Fruit fly (Drosophila melanogaster): ENCODE measurements around the gene Npc2g.

Npc2g gene

DNA sequence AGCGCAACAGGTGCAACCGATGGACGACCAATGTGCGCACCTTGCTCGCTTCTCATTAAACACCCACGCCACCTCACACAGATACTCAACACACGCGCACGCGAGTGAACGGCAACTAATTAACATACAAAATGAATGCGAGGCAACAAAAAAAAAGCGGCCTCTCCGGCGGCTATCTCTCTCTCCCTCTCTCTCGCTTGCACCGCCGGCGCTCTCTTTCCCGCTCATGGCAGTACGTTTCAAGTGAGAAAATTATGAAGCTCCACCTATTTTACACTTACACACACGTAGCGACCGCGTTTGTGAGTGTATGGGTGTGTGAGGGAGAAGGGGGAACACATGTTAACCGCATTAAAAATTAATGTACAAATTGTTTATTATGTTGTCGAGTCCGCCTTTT is 19.1 kb upstream of the Npc2g start:
- no peak for TF ChIP-seq CG17801 (GFP tag; optimal IDR thresholded peaks at IDR 0.05; ENCODE audit: partially characterized antibody)

DNA sequence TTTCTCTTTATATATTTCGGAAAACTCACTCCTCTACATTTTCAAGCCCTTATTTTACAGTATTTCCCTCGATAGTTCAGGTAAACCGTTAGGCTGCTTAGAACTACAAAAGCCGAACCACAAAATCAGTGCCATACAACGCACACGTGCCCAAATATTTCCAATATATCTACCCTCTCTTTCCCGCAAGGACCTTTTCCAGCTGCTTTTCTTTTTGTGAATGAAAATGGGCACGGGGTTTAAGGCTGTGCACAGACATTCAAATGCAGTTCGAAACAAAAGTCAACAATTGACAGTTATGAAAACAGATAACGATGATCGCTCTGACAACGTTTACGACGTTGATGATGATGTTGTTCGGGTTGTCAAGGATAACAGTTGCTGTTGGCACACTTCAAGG is 17.2 kb upstream of the Npc2g start:
- TF ChIP-seq CG17801 (GFP tag; optimal IDR thresholded peaks at IDR 0.05; ENCODE audit: partially characterized antibody) = no peak

DNA sequence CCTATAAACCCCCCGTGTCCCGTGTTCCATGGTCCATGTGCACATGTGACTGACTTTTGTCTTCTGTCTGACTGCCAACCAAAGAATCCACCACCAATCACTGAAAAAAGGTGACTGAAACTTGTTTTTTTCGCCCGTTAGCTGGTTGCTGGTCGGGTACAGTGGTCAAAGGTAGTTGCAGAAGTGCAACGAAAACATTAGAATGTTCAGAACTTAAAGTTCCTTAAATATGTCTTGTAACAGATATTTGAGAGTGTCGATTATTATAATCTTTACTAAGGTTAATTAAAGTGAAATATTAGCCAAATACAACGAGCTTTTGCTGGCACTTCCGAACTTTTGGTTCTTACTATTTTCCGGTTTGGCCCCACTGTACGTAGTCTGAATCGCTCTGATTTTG is 16.1 kb upstream of the Npc2g start:
- TF ChIP-seq CG17801 (GFP tag; optimal IDR thresholded peaks at IDR 0.05; ENCODE audit: partially characterized antibody) = no peak

DNA sequence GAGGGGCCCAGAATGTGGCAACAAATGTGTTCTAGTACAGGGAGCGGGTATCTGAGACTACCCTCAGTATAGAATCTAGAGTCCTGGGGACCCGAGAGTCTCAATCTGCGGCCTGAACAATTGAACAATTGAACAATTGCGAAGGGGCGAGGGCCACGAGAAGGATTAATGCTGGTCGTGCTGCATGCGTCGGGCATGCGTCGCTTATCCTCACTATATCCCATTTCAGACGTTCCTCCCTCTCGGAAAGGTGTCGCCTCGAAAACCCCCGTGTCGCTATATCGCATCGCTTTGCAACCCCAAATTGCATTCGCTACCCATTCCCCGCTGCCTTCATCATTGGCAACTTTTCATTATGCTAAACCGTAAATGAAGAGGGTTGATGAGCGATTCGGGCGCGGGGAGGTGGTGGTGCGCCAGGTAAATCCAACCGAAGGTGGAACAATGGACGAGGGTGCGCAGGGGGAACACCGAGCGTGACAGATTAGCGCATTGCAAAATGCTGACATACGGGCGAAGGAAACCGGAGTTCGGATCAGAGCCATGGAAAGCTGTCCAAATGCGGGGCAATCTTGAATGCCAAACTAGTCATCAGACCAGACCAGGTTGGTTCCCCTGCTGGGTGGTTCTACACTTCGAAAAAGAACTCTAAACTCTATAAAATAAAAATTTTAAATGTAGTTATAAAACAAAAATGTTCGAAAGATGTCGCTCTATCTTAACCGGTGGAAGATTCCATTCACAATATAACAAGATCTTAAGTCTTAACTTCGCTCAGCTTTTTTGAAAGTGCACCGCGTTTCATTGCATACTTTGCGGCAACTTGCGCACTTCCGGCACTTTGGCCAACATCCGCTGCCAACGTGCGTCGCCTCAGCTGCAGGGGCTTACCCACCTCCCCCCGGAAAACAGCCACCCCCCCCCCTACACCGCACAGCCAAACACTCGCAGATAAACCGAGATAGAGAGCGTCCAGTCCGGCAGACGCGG is 14.0 kb upstream of the Npc2g start:
- no peak for TF ChIP-seq CG17801 (GFP tag; optimal IDR thresholded peaks at IDR 0.05; ENCODE audit: partially characterized antibody)

DNA sequence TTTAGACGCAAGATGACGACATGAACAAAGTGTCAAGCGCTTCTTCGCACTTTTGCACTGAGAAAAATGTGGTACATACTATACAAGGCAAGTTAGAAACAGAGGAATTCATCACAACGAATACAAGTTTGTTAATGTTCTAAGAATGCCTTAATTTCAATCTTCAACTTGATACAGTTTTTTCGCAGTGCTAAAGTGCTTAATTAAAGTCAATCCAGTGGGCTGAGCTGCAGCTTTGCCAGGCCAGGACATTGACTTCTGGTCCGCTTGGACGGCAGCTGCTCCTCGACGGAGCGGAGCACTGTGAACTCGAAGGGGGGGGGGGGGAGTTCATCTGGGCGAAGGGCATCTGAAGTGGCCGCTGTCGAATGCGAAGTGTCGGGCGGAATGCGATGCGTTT is 11.1 kb upstream of the Npc2g start:
- no peak for TF ChIP-seq CG17801 (GFP tag; optimal IDR thresholded peaks at IDR 0.05; ENCODE audit: partially characterized antibody)

DNA sequence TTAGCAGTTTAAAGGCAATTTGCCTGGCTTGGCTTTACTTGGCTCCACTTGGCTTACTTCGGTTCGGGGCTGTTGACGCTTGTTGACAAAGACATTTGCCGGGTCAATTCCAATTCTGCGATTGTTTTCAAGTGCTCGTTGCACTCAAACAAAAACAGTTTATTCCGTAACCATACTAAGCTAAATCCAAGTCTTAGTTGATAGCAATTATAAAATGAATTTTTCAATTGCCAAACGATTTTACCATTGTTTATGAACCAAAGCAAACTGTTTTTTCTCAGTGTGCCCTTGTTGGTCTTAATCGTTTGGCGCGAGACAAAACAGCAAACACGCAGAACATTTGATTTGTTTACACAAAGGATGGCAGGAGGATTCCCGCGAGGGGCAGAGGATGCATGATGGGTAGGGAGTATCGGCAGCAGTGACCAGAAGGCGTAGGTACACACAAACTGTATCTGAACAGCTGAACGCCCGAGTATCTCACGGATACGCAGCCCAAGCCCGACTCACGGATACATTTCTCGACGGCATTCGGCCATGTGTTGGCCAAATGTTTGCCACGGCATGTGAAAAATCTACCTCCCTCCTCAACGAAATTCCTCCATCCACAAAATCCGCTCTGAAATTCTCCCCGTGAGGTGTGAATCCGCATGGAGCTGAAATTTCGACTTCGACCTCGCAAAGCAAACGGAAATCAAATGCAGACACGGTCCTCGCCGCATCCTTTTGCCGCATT is 9.6 kb upstream of the Npc2g start:
- no peak for TF ChIP-seq CG17801 (GFP tag; optimal IDR thresholded peaks at IDR 0.05; ENCODE audit: partially characterized antibody)

DNA sequence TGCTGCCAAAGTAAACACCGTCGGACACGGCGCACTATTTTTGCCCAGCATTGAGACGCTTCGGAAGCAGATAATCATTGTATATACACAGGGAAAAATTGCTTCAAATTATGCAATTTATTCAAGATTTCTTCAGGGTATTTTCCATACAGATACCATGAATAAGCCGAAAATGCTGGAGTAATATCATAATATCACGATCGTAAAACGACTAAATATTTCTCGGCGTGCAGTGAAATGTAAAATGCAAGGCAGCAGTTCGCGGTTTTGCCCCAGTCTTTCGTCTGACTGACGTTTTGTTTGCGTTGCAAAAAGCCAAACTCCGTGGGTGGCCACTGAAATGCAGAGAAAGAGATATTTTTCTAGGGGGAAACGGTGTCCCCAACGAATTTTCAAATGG is 5.8 kb upstream of the Npc2g start:
- peak; percentile 74 for TF ChIP-seq CG17801 (GFP tag; optimal IDR thresholded peaks at IDR 0.05; ENCODE audit: partially characterized antibody)

DNA sequence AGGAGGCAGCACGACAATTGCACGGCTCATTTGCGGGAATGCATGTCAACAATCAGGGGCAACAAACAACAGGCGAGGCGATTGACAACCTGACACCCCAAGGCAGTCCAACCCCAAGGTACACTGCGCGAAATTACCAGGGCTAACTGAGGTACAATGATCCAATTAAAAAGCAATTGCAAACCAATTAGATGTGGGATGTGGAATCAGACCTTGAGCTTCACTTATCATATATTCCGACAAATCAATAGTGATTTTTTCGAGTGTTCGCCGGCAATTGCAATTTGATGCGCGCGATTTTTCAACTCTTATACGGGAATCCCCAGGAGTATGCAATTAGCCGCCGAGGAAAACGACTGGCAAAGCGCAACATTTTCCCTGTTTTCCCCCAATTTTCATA is 2.0 kb upstream of the Npc2g start:
- TF ChIP-seq CG17801 (GFP tag; optimal IDR thresholded peaks at IDR 0.05; ENCODE audit: partially characterized antibody) = no peak

DNA sequence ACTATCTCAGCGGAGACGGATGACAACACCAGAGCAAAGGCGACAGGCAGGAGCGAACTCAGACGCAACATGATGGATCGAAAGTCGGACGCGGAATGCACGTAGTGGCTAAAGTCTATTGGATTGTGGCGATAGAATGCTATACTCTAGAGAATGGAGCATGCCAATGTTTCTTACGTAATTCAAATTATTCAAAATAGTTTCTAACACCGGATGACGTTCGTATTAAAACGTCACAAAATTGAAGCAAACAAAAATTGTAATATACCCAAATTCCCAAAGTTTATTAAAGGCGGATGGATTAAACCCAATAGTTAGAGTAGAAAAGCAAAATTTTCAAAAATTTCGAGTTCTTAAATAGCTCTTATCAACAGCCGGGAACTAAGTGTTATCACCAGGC is 1.1 kb upstream of the Npc2g start, which contains the start of gene Npc2h:
Gene Npc2h, minus strand, starts transcription at position 101 of the 400 bp plus-strand sequence.
- TF ChIP-seq CG17801 (GFP tag; optimal IDR thresholded peaks at IDR 0.05; ENCODE audit: partially characterized antibody) = no peak

DNA sequence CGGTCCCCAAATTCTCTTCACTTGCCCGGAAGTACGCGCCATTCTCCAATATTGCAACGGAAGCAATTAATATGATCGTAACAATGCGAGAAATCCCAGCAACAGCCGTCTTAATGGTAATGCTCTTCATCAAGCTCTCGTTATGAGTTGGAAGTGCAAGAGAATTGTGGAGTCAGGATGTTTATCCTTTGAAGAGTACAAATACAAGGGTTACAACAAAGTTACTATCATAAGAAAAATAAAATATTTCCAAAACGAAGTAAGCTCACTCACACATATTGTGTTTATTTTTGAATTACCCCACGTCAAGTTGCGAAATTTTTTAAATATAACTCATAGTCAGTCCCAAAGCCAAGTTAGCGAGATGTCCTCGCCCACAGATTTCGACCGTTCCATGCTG is 2.5 kb downstream of the Npc2g start, which contains the start of gene CG15543:
Gene CG15543, plus strand, starts transcription at position 301 of the 400 bp plus-strand sequence.
- TF ChIP-seq CG17801 (GFP tag; optimal IDR thresholded peaks at IDR 0.05; ENCODE audit: partially characterized antibody) = no peak

DNA sequence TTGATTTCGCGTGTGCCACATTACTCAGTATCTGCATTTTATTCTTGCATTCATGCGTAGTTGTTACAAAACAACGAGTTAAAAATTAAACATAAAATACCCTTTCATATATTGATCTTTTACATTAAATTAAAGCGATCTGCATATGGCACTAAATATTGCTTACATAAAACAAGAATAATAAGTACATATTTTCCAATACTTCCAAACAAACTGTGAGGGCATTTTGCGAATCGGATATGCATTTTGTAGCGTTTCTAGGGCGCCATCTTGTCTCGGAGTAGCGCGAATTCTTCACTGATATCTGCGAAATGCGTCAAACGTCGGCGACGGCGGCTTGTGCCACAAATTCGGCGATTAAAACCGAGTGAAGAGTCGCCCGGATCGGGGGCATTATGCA is 3.7 kb downstream of the Npc2g start:
- TF ChIP-seq CG17801 (GFP tag; optimal IDR thresholded peaks at IDR 0.05; ENCODE audit: partially characterized antibody) = no peak

DNA sequence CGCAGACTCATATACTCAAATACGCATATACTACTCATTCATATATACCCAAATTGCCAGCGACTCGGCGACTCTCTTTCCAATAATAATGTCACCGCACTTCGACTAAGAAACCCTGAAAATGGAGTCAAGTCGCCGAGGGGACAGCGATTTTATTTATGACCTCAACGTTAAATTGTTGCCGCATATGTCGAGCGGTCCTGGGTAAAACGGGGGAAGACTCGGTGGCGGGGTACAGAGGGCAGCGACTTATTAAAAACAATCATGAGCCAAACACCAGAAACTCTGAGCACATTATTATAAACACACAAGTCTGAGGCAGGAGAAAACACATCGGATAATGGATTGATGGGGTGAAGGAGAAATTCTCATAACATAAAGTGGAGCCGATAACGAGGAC is 10.0 kb downstream of the Npc2g start:
- TF ChIP-seq CG17801 (GFP tag; optimal IDR thresholded peaks at IDR 0.05; ENCODE audit: partially characterized antibody) = no peak

DNA sequence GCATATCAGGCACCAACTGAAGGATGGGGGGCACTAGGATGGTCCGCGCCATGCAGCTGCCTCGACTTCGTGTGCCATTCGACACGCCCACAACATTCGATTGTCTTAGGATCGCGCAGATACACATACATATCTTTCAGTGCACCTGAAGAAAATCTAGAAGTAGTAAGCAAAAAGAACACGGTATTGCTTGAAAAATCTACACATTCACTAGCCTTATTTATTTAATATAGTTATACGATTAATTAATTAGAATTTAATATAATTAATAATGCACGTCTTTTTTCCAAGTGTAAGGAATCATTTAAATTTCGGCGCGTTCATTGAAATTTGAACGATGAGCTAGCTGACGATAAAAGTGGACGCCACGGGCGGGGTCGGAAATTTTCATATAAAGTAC is 10.5 kb downstream of the Npc2g start:
- no peak for TF ChIP-seq CG17801 (GFP tag; optimal IDR thresholded peaks at IDR 0.05; ENCODE audit: partially characterized antibody)

DNA sequence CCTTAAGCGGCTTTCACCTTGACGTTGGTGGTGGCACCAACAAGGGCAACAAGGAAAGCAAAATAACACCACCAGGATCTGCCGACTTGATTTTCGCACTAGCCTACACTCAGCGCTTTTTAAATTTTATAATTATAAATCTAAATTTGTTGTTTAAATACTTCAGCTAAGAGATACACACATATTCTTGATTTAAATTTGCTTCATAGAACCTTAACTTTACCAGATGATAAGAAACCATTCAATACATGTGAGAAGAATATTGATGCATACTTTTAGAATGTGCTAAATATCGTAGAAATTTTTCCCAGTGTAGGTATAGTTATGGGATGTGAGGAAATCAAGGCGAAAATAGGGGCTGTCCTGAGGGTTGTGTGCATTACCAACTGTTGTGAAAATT is 12.0 kb downstream of the Npc2g start:
- TF ChIP-seq CG17801 (GFP tag; optimal IDR thresholded peaks at IDR 0.05; ENCODE audit: partially characterized antibody) = no peak

DNA sequence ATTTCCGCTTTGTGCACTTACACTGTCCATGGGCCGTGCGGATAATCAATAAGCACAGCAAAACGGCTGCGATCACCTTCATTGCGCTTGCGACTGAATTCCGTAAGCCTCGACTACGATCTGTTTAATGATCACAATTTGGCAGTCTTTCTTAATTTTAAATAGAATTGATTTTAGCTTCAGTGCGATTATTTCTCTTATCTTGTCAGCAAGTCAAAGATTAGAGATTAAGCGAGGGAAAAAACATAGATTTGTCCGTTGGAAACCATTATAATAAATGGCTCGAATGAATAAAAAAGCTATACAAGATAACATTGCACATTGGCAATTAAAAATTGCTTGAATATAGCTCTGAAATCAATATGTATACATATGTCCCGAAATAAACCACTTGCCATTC is 14.0 kb downstream of the Npc2g start, which contains the start of gene CG11313:
Gene CG11313, minus strand, starts transcription at position 101 of the 400 bp plus-strand sequence.
- no peak for TF ChIP-seq CG17801 (GFP tag; optimal IDR thresholded peaks at IDR 0.05; ENCODE audit: partially characterized antibody)

DNA sequence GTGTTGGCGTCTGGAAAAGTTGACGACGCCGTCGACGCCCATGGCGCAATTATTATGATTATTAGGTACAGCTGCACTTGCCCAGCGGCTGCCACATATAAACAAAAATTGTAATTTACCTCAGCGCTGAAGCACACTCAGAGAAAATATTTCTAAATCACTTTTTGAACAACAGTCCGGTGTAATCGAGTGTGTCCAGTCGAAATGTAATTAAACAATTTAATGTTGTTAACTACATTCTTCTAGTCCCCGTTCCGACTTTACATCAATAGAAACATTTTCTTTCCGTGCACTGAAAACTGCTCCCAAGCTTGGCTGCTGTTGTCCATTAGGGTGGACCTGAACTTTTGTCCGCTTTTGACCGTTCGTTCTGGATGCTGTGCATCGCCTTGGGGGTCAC is 16.1 kb downstream of the Npc2g start:
- no peak for TF ChIP-seq CG17801 (GFP tag; optimal IDR thresholded peaks at IDR 0.05; ENCODE audit: partially characterized antibody)
